Worm (Caenorhabditis elegans) whole organism, L4/young adult: ENCODE data around the gene Y39A1A.20.

Experiments
- W03F9.2 ChIP-seq: fragments of 150-350 bp; optimal IDR thresholded peaks from 2 replicates; lab custom pipeline; 2014; ENCODE audit warnings: missing biosample characterization, missing genetic modification characterization
- dao-5 ChIP-seq: sonication (generic microtip); optimal IDR thresholded peaks from 2 replicates; lab custom pipeline; 2016; ENCODE audit warnings: missing genotype, missing genetic modification characterization, moderate library complexity, missing compliant biosample characterization
- him-1 ChIP-seq: sonication (generic microtip); optimal IDR thresholded peaks from 2 replicates; lab custom pipeline; 2016; ENCODE audit warnings: missing genotype, missing genetic modification reagents, missing genetic modification characterization, missing compliant biosample characterization

- no peak for TF ChIP-seq dao-5 (tag; lab: Kevin White, UChicago)
- TF ChIP-seq W03F9.2 (tag; lab: Kevin White, UChicago): no peak
- TF ChIP-seq him-1 (tag; lab: Kevin White, UChicago): no peak
Measured at ce11 chrIII:10721056-10721455, 20.7 kb upstream of the Y39A1A.20 start.
